Worm (Caenorhabditis elegans) whole organism, early embryonic: ENCODE results near the gene npax-2.

Experiments used
- aly-1 ChIP-seq: sonication (generic microtip); optimal IDR thresholded peaks from 2 replicates; lab custom pipeline; 2016; ENCODE audit warnings: missing genetic modification characterization, missing compliant biosample characterization
- ama-1 ChIP-seq: fragments of 150-350 bp; optimal IDR thresholded peaks from 2 replicates; lab custom pipeline; 2014
- ceh-13 ChIP-seq: fragments of 200-800 bp; sonication (Bioruptor generic); optimal IDR thresholded peaks from 2 replicates; lab custom pipeline; 2018; ENCODE audit warnings: mild to moderate bottlenecking, missing genetic modification characterization, missing compliant biosample characterization
- ets-7 ChIP-seq: sonication (generic microtip); optimal IDR thresholded peaks from 2 replicates; lab custom pipeline; 2016; ENCODE audit warnings: missing genotype, missing genetic modification characterization, missing compliant biosample characterization
- flt-1 ChIP-seq: fragments of 200-800 bp; sonication (Bioruptor generic); IDR thresholded peaks from 2 replicates; pipeline ENCODE4 v1.3.6; 2022; ENCODE audit warnings: missing genetic modification characterization, missing compliant biosample characterization
- hmbx-1 ChIP-seq: sonication (generic microtip); optimal IDR thresholded peaks from 2 replicates; lab custom pipeline; 2016; ENCODE audit warnings: mild to moderate bottlenecking, missing genetic modification characterization, missing compliant biosample characterization
- hnd-1 ChIP-seq: sonication (generic microtip); optimal IDR thresholded peaks from 2 replicates; lab custom pipeline; 2016; ENCODE audit warnings: missing genetic modification characterization, missing compliant biosample characterization
- scrt-1 ChIP-seq: fragments of 200-800 bp; sonication (Bioruptor generic); IDR thresholded peaks from 2 replicates; pipeline ENCODE4 v1.3.6; 2022; ENCODE audit warnings: missing genetic modification characterization, missing compliant biosample characterization
- sea-1 ChIP-seq: fragments of 200-800 bp; sonication (Bioruptor generic); conservative IDR thresholded peaks from 2 replicates; pipeline ENCODE4 v1.3.6; 2022; ENCODE audit warnings: missing genetic modification characterization, missing compliant biosample characterization
- tbx-11 ChIP-seq: fragments of 200-800 bp; sonication (Bioruptor generic); IDR thresholded peaks from 2 replicates; pipeline ENCODE4 v1.3.6; 2022; ENCODE audit warnings: missing genetic modification characterization, missing compliant biosample characterization

DNA sequence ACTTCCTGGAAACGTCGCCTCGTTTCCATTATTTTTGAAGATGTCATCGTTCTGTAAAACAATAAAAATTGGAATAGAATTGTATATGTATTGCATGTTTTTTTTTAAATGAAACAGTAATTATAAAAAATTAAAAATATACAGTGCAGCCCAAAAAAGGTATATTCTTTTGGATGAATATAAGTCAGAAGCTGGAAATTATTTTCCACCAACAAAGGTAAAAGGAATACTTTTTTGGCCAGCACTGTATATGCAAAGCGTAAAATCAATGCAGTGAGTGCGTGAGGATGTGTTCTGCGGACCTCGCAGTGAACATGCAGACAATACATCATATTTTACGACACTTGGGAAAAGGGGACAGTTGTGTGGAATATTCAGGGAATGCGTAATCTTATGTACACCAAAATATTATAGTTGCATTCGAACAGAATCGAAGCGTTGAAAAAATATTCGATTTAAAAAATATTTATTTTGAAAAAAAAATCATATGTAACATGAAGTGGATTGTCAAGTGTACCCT, 26.5 kb upstream of the npax-2 start, which contains the start of gene F48B9.8:
- TF ChIP-seq flt-1 (GFP tag; lab: Robert Waterston, UW) (no peak), ama-1 (lab: Kevin White, UChicago) (no peak), hmbx-1 (tag; lab: Kevin White, UChicago) (no peak), tbx-11 (GFP tag; lab: Robert Waterston, UW) (no peak), hnd-1 (tag; lab: Kevin White, UChicago) (no peak), sea-1 (GFP tag; lab: Robert Waterston, UW) (no peak), scrt-1 (GFP tag; lab: Robert Waterston, UW) (no peak), aly-1 (tag; lab: Kevin White, UChicago) (no peak), ets-7 (tag; lab: Kevin White, UChicago) (no peak), ceh-13 (no peak)
